Worm (Caenorhabditis elegans) whole organism, L2 larva: ENCODE results near the gene Y44A6C.1.

Experiments
- C34F6.9 ChIP-seq: fragments of 150-350 bp; optimal IDR thresholded peaks from 2 replicates; lab custom pipeline; 2014; ENCODE audit warnings: missing biosample characterization, missing genetic modification characterization
- F13H6.1 ChIP-seq: sonication (generic microtip); optimal IDR thresholded peaks from 2 replicates; lab custom pipeline; 2016; ENCODE audit warnings: missing genetic modification characterization, missing compliant biosample characterization
- R02D3.7 ChIP-seq: fragments of 150-350 bp; optimal IDR thresholded peaks from 2 replicates; lab custom pipeline; 2014; ENCODE audit warnings: missing biosample characterization, missing genetic modification characterization
- Y55F3AM.14 ChIP-seq: fragments of 200-800 bp; sonication (Bioruptor generic); optimal IDR thresholded peaks from 2 replicates; lab custom pipeline; 2018; ENCODE audit warnings: mild to moderate bottlenecking, missing genetic modification characterization, missing compliant biosample characterization
- ZK546.5 ChIP-seq: sonication (generic microtip); optimal IDR thresholded peaks from 2 replicates; lab custom pipeline; 2017; ENCODE audit warnings: missing biosample characterization, missing genetic modification characterization
- alr-1 ChIP-seq: fragments of 150-350 bp; optimal IDR thresholded peaks from 2 replicates; lab custom pipeline; 2014; ENCODE audit warnings: missing biosample characterization, missing genetic modification characterization
- aly-2 ChIP-seq: fragments of 150-350 bp; optimal IDR thresholded peaks from 2 replicates; lab custom pipeline; 2014; ENCODE audit warnings: missing biosample characterization, missing genetic modification characterization
- ama-1 ChIP-seq: fragments of 150-350 bp; optimal IDR thresholded peaks from 2 replicates; lab custom pipeline; 2018; ENCODE audit warnings: inconsistent platforms
- blmp-1 ChIP-seq: sonication (generic microtip); optimal IDR thresholded peaks from 2 replicates; lab custom pipeline; 2017; ENCODE audit warnings: missing genetic modification characterization, mild to moderate bottlenecking, missing compliant biosample characterization, antibody characterized with exemption, moderate library complexity; ENCODE audit not compliant: insufficient read depth
- ceh-82 ChIP-seq: fragments of 150-350 bp; optimal IDR thresholded peaks from 2 replicates; lab custom pipeline; 2014; ENCODE audit warnings: missing biosample characterization, missing genetic modification characterization
- crh-2 ChIP-seq: sonication (generic microtip); optimal IDR thresholded peaks from 2 replicates; lab custom pipeline; 2017; ENCODE audit warnings: missing biosample characterization, missing genetic modification characterization
- dmd-4 ChIP-seq: sonication (generic microtip); optimal IDR thresholded peaks from 2 replicates; lab custom pipeline; 2017; ENCODE audit warnings: missing biosample characterization, missing genetic modification characterization
- egl-27 ChIP-seq: sonication (generic microtip); optimal IDR thresholded peaks from 3 replicates; lab custom pipeline; 2017; ENCODE audit warnings: missing biosample characterization, missing genetic modification reagents, missing genetic modification characterization
- elt-1 ChIP-seq: fragments of 150-350 bp; optimal IDR thresholded peaks from 2 replicates; lab custom pipeline; 2014; ENCODE audit warnings: missing biosample characterization, missing genetic modification characterization
- elt-3 ChIP-seq: sonication (generic microtip); optimal IDR thresholded peaks from 2 replicates; lab custom pipeline; 2017; ENCODE audit warnings: missing biosample characterization, missing genetic modification characterization
- fos-1 ChIP-seq: fragments of 150-350 bp; optimal IDR thresholded peaks from 2 replicates; lab custom pipeline; 2014; ENCODE audit warnings: missing biosample characterization, missing genetic modification characterization
- gmeb-1 ChIP-seq: fragments of 150-350 bp; optimal IDR thresholded peaks from 2 replicates; lab custom pipeline; 2014; ENCODE audit warnings: missing biosample characterization, missing genetic modification characterization
- lin-11 ChIP-seq: fragments of 150-350 bp; sonication (generic microtip); optimal IDR thresholded peaks from 2 replicates; lab custom pipeline; 2014; ENCODE audit warnings: missing biosample characterization, missing genetic modification characterization, inconsistent platforms, mixed read lengths
- lin-13 ChIP-seq: fragments of 150-350 bp; optimal IDR thresholded peaks from 2 replicates; lab custom pipeline; 2014; ENCODE audit warnings: missing biosample characterization, missing genetic modification reagents, missing genetic modification characterization
- lin-39 ChIP-seq: fragments of 150-350 bp; optimal IDR thresholded peaks from 2 replicates; lab custom pipeline; 2014; ENCODE audit warnings: missing biosample characterization, missing genetic modification reagents, missing genetic modification characterization
- mab-5 ChIP-seq: fragments of 150-350 bp; optimal IDR thresholded peaks from 2 replicates; lab custom pipeline; 2014; ENCODE audit warnings: missing biosample characterization, missing genetic modification characterization
- mdl-1 ChIP-seq, 2 experiments: fragments of 150-350 bp in 1 of 2; sonication (generic microtip) in 1 of 2; optimal IDR thresholded peaks; 2 replicates each; lab custom pipeline; 2017; ENCODE audit warnings: missing biosample characterization in 2 of 2, missing genetic modification characterization in 2 of 2
- nhr-10 ChIP-seq: sonication (generic microtip); optimal IDR thresholded peaks from 2 replicates; lab custom pipeline; 2017; ENCODE audit warnings: missing biosample characterization, missing genetic modification characterization
- nhr-11 ChIP-seq: fragments of 150-350 bp; optimal IDR thresholded peaks from 2 replicates; lab custom pipeline; 2014; ENCODE audit warnings: missing biosample characterization, missing genetic modification characterization
- nhr-129 ChIP-seq: fragments of 150-350 bp; optimal IDR thresholded peaks from 2 replicates; lab custom pipeline; 2014; ENCODE audit warnings: missing biosample characterization, missing genetic modification characterization
- nhr-21 ChIP-seq: fragments of 150-350 bp; optimal IDR thresholded peaks from 2 replicates; lab custom pipeline; 2014; ENCODE audit warnings: missing biosample characterization, missing genetic modification characterization
- nhr-23 ChIP-seq: fragments of 150-350 bp; optimal IDR thresholded peaks from 2 replicates; lab custom pipeline; 2014; ENCODE audit warnings: missing biosample characterization, missing genetic modification reagents, missing genetic modification characterization
- nhr-237 ChIP-seq: fragments of 150-350 bp; optimal IDR thresholded peaks from 2 replicates; lab custom pipeline; 2014; ENCODE audit warnings: missing biosample characterization, missing genetic modification characterization
- nhr-25 ChIP-seq: fragments of 150-350 bp; sonication (generic microtip); optimal IDR thresholded peaks from 3 replicates; lab custom pipeline; 2014; ENCODE audit warnings: missing biosample characterization, missing genetic modification characterization
- nhr-6 ChIP-seq: fragments of 150-350 bp; optimal IDR thresholded peaks from 2 replicates; lab custom pipeline; 2014; ENCODE audit warnings: missing biosample characterization, missing genetic modification characterization
- nhr-77 ChIP-seq: fragments of 150-350 bp; optimal IDR thresholded peaks from 2 replicates; lab custom pipeline; 2014; ENCODE audit warnings: missing biosample characterization, missing genetic modification characterization
- peb-1 ChIP-seq: fragments of 150-350 bp; optimal IDR thresholded peaks from 2 replicates; lab custom pipeline; 2014; ENCODE audit warnings: missing biosample characterization, missing genetic modification characterization
- sem-4 ChIP-seq: fragments of 150-350 bp; optimal IDR thresholded peaks from 2 replicates; lab custom pipeline; 2014; ENCODE audit warnings: missing biosample characterization, missing genetic modification reagents, missing genetic modification characterization
- skn-1 ChIP-seq: sonication (generic microtip); optimal IDR thresholded peaks from 2 replicates; lab custom pipeline; 2017; ENCODE audit warnings: missing biosample characterization, missing genetic modification characterization
- sma-9 ChIP-seq, 2 experiments: fragments of 150-350 bp in 1 of 2; sonication (generic microtip) in 1 of 2; optimal IDR thresholded peaks; 2 replicates each; lab custom pipeline; 2014 to 2016; ENCODE audit warnings: missing genetic modification characterization in 2 of 2, mild to moderate bottlenecking in 1 of 2, missing biosample characterization in 1 of 2, missing compliant biosample characterization in 1 of 2, missing genetic modification reagents in 1 of 2, moderate library complexity in 1 of 2
- snpc-4 ChIP-seq: fragments of 150-350 bp; optimal IDR thresholded peaks from 2 replicates; lab custom pipeline; 2014; ENCODE audit warnings: missing biosample characterization, missing genetic modification characterization
- unc-39 ChIP-seq: fragments of 150-350 bp; optimal IDR thresholded peaks from 2 replicates; lab custom pipeline; 2014; ENCODE audit warnings: missing biosample characterization, missing genetic modification characterization
- unc-55 ChIP-seq: fragments of 150-350 bp; sonication (generic microtip); optimal IDR thresholded peaks from 3 replicates; lab custom pipeline; 2014; ENCODE audit warnings: missing biosample characterization, missing genetic modification reagents, missing genetic modification characterization
- zag-1 ChIP-seq: fragments of 150-350 bp; optimal IDR thresholded peaks from 2 replicates; lab custom pipeline; 2014; ENCODE audit warnings: missing biosample characterization, missing genetic modification characterization
- ztf-1 ChIP-seq: fragments of 200-800 bp; sonication (Bioruptor generic); conservative IDR thresholded peaks from 2 replicates; pipeline ENCODE4 v1.3.6; 2022; ENCODE audit warnings: missing genetic modification characterization, missing compliant biosample characterization
- ztf-11 ChIP-seq: sonication (generic microtip); optimal IDR thresholded peaks from 2 replicates; lab custom pipeline; 2017; ENCODE audit warnings: missing biosample characterization, missing genetic modification characterization
- ztf-4 ChIP-seq: fragments of 150-350 bp; optimal IDR thresholded peaks from 2 replicates; lab custom pipeline; 2014; ENCODE audit warnings: missing biosample characterization, missing genetic modification characterization

Gene Y44A6C.1

ce11 chrV:20716830-20717441 lies 3.2 kb downstream of the Y44A6C.1 start:
- TF ChIP-seq nhr-129 (tag; lab: Kevin White, UChicago) (no peak), ama-1 (peak; percentile 12)

- no peak for TF ChIP-seq ztf-4 (tag; lab: Kevin White, UChicago)
- no peak for TF ChIP-seq blmp-1 (tag; lab: Kevin White, UChicago)
- no peak for TF ChIP-seq skn-1
- TF ChIP-seq ztf-1 (GFP tag; lab: Robert Waterston, UW), result no peak
- no peak for TF ChIP-seq lin-11 (tag; lab: Kevin White, UChicago)
- TF ChIP-seq crh-2 (tag; lab: Kevin White, UChicago), result no peak
- TF ChIP-seq mdl-1 (tag; optimal IDR thresholded peaks at IDR 0.05; lab: Kevin White, UChicago), result no peak
- TF ChIP-seq aly-2 (tag; lab: Kevin White, UChicago), result no peak
- TF ChIP-seq C34F6.9, result no peak
- TF ChIP-seq zag-1 (tag; lab: Kevin White, UChicago), result no peak
- TF ChIP-seq sem-4, result no peak
- no peak for TF ChIP-seq egl-27 (tag; lab: Kevin White, UChicago)
- TF ChIP-seq elt-3, result no peak
Observed at ce11 chrV:20721934-20722333, 8.2 kb downstream of the Y44A6C.1 start, which contains the start of gene Y44A6C.2. Gene Y44A6C.2 (plus strand): TSS chrV:20722234.

- TF ChIP-seq sem-4 (no peak), mab-5 (tag; lab: Kevin White, UChicago) (no peak), blmp-1 (tag; lab: Kevin White, UChicago) (no peak), elt-3 (no peak), fos-1 (tag; lab: Kevin White, UChicago) (no peak)
Observed at ce11 chrV:20722447-20722846, 8.7 kb downstream of the Y44A6C.1 start.

- no peak for TF ChIP-seq C34F6.9
- TF ChIP-seq F13H6.1, result no peak
- TF ChIP-seq ztf-4 (tag; lab: Kevin White, UChicago), result no peak
Observed at ce11 chrV:20727458-20727857, 13.7 kb downstream of the Y44A6C.1 start.

- peak; percentile 49 for TF ChIP-seq gmeb-1 (tag; lab: Kevin White, UChicago)
- no peak for TF ChIP-seq R02D3.7 (tag; lab: Kevin White, UChicago)
- peak; percentile 6 for TF ChIP-seq nhr-6 (tag; lab: Kevin White, UChicago)
- TF ChIP-seq nhr-237 (tag; lab: Kevin White, UChicago), result no peak
- no peak for TF ChIP-seq lin-39
- no peak for TF ChIP-seq lin-11 (tag; lab: Kevin White, UChicago)
- peak; percentile 15 for TF ChIP-seq mab-5 (tag; lab: Kevin White, UChicago)
- no peak for TF ChIP-seq snpc-4
- no peak for TF ChIP-seq dmd-4 (tag; lab: Kevin White, UChicago)
- TF ChIP-seq unc-39, result no peak
- peak; percentile 78 for TF ChIP-seq unc-55 (GFP tag; lab: Kevin White, UChicago)
- TF ChIP-seq ZK546.5, result no peak
- no peak for TF ChIP-seq alr-1 (tag; lab: Kevin White, UChicago)
- peak; percentile 35 for TF ChIP-seq zag-1 (tag; lab: Kevin White, UChicago)
- no peak for TF ChIP-seq nhr-11
- TF ChIP-seq nhr-25 (tag; lab: Kevin White, UChicago), result peak; percentile 50
- no peak for TF ChIP-seq nhr-21 (tag; lab: Kevin White, UChicago)
- TF ChIP-seq blmp-1 (tag; lab: Kevin White, UChicago), result no peak
- TF ChIP-seq peb-1 (tag; lab: Kevin White, UChicago), result no peak
- peak; percentile 77 for TF ChIP-seq F13H6.1
- TF ChIP-seq nhr-10 (tag; lab: Kevin White, UChicago), result no peak
- TF ChIP-seq skn-1, result no peak
- TF ChIP-seq nhr-77, result no peak
- TF ChIP-seq mdl-1 (tag; optimal IDR thresholded peaks at IDR 0.05; lab: Kevin White, UChicago), result peak in 1 of 2 experiments; percentile 58
- no peak for TF ChIP-seq aly-2 (tag; lab: Kevin White, UChicago)
- TF ChIP-seq ztf-4 (tag; lab: Kevin White, UChicago), result no peak
- TF ChIP-seq ztf-11 (tag; lab: Kevin White, UChicago), result no peak
- TF ChIP-seq elt-1 (tag; lab: Kevin White, UChicago), result no peak
- no peak for TF ChIP-seq nhr-23 (tag; lab: Kevin White, UChicago)
- TF ChIP-seq Y55F3AM.14 (GFP tag; lab: Kevin White, UChicago), result no peak
- peak; percentile 37 for TF ChIP-seq lin-13 (GFP tag; lab: Kevin White, UChicago)
- peak; percentile 56 for TF ChIP-seq nhr-129 (tag; lab: Kevin White, UChicago)
- TF ChIP-seq crh-2 (tag; lab: Kevin White, UChicago), result peak; percentile 86
- no peak for TF ChIP-seq ceh-82 (tag; lab: Kevin White, UChicago)
- TF ChIP-seq sem-4, result no peak
- TF ChIP-seq ztf-1 (GFP tag; lab: Robert Waterston, UW), result no peak
- peak; percentile 95 for TF ChIP-seq sma-9 (GFP tag; optimal IDR thresholded peaks at IDR 0.05; lab: Kevin White, UChicago)
- no peak for TF ChIP-seq sma-9 (tag; optimal IDR thresholded peaks at IDR 0.05; lab: Kevin White, UChicago)
Observed at ce11 chrV:20728763-20729350, 15.1 kb downstream of the Y44A6C.1 start, which contains the start of gene ipla-3. Gene ipla-3 (minus strand): TSS chrV:20729272.
